Fruit fly (Drosophila melanogaster): Measurements from ENCODE around the gene CG3021.

- no peak for TF ChIP-seq Xbp1 (GFP tag; optimal IDR thresholded peaks at IDR 0.05)
- no peak for TF ChIP-seq CG14441 (GFP tag; IDR thresholded peaks at IDR 0.05)
- no peak for TF ChIP-seq dan (GFP tag; IDR thresholded peaks at IDR 0.05)
- no peak for TF ChIP-seq az2 (GFP tag; optimal IDR thresholded peaks at IDR 0.05)
Measured at dm6 chrX:998884-999283, 27.7 kb upstream of the CG3021 start.
